Worm (Caenorhabditis elegans): Measurements from ENCODE around the gene C32D5.7.

ce11 chrII:6342455-6342854 lies 2.6 kb upstream of the C32D5.7 start:
- TF ChIP-seq egl-27 (tag; optimal IDR thresholded peaks at IDR 0.05) (no peak), hmg-11 (tag; optimal IDR thresholded peaks at IDR 0.05) (no peak), nhr-28 (tag; optimal IDR thresholded peaks at IDR 0.05) (no peak), fkh-10 (GFP tag; optimal IDR thresholded peaks at IDR 0.05) (no peak), jun-1 (tag; optimal IDR thresholded peaks at IDR 0.05) (no peak), pha-4 (tag; optimal IDR thresholded peaks at IDR 0.05) (no peak), fos-1 (tag; optimal IDR thresholded peaks at IDR 0.05) (no peak)

Data from whole organism, L3 larva.